Fruit fly (Drosophila melanogaster) whole organism, pupa: ENCODE data around the gene PlexA.

Experiments used
- CG10348 ChIP-seq: fragments of 200-800 bp; sonication (Bioruptor generic); IDR thresholded peaks from 2 replicates; pipeline ENCODE4 v1.3.6; 2022; ENCODE audit warnings: missing biosample characterization, missing genetic modification characterization
- CG12605 ChIP-seq: fragments of 200-800 bp; sonication (Bioruptor generic); IDR thresholded peaks from 2 replicates; pipeline ENCODE4 v1.3.6; 2022; ENCODE audit warnings: missing biosample characterization, missing genetic modification characterization
- CG14655 ChIP-seq: fragments of 200-800 bp; sonication (Bioruptor generic); optimal IDR thresholded peaks from 3 replicates; lab custom pipeline; 2017; ENCODE audit warnings: mild to moderate bottlenecking, missing biosample characterization, missing genetic modification reagents, missing genetic modification characterization
- CG15710 ChIP-seq: fragments of 200-800 bp; sonication (Bioruptor generic); optimal IDR thresholded peaks from 2 replicates; lab custom pipeline; 2018; ENCODE audit warnings: missing biosample characterization, mild to moderate bottlenecking, missing genetic modification characterization, moderate library complexity
- CG32121 ChIP-seq: fragments of 200-800 bp; sonication (Bioruptor generic); IDR thresholded peaks from 2 replicates; pipeline ENCODE4 v1.3.6; 2022; ENCODE audit warnings: missing biosample characterization, missing genetic modification characterization
- CG34367 ChIP-seq: fragments of 200-800 bp; sonication (Bioruptor generic); optimal IDR thresholded peaks from 2 replicates; lab custom pipeline; 2018; ENCODE audit warnings: missing biosample characterization, mild to moderate bottlenecking, missing genetic modification characterization
- CG4496 ChIP-seq: fragments of 200-800 bp; sonication (Bioruptor generic); IDR thresholded peaks from 3 replicates; pipeline ENCODE4 v1.3.6; 2022; ENCODE audit warnings: missing biosample characterization, missing genetic modification characterization
- CG8301 ChIP-seq: fragments of 200-800 bp; sonication (Bioruptor generic); optimal IDR thresholded peaks from 2 replicates; lab custom pipeline; 2018; ENCODE audit warnings: missing biosample characterization, mild to moderate bottlenecking, missing genetic modification characterization
- CG9948 ChIP-seq: fragments of 200-800 bp; sonication (Bioruptor generic); optimal IDR thresholded peaks from 2 replicates; lab custom pipeline; 2018; ENCODE audit warnings: missing biosample characterization, mild to moderate bottlenecking, missing genetic modification characterization, moderate library complexity
- D1 ChIP-seq: fragments of 200-800 bp; sonication (Bioruptor generic); optimal IDR thresholded peaks from 2 replicates; lab custom pipeline; 2018; ENCODE audit warnings: missing biosample characterization, mild to moderate bottlenecking, missing genetic modification characterization, moderate library complexity
- EcR ChIP-seq: fragments of 200-800 bp; sonication (Bioruptor generic); optimal IDR thresholded peaks from 3 replicates; lab custom pipeline; 2019; ENCODE audit warnings: missing biosample characterization, missing genetic modification characterization, mild to moderate bottlenecking, moderate library complexity, missing genetic modification reagents
- fd96Ca ChIP-seq: fragments of 200-800 bp; sonication (Bioruptor generic); IDR thresholded peaks from 3 replicates; pipeline ENCODE4 v1.3.6; 2022; ENCODE audit warnings: missing biosample characterization, missing genetic modification characterization
- gl ChIP-seq: fragments of 200-800 bp; sonication (Bioruptor generic); optimal IDR thresholded peaks from 2 replicates; lab custom pipeline; 2018; ENCODE audit warnings: missing biosample characterization, mild to moderate bottlenecking, missing genetic modification characterization
- rn ChIP-seq: fragments of 200-800 bp; sonication (Bioruptor generic); IDR thresholded peaks from 2 replicates; pipeline ENCODE4 v1.3.6; 2022; ENCODE audit warnings: missing biosample characterization, missing genetic modification characterization

DNA sequence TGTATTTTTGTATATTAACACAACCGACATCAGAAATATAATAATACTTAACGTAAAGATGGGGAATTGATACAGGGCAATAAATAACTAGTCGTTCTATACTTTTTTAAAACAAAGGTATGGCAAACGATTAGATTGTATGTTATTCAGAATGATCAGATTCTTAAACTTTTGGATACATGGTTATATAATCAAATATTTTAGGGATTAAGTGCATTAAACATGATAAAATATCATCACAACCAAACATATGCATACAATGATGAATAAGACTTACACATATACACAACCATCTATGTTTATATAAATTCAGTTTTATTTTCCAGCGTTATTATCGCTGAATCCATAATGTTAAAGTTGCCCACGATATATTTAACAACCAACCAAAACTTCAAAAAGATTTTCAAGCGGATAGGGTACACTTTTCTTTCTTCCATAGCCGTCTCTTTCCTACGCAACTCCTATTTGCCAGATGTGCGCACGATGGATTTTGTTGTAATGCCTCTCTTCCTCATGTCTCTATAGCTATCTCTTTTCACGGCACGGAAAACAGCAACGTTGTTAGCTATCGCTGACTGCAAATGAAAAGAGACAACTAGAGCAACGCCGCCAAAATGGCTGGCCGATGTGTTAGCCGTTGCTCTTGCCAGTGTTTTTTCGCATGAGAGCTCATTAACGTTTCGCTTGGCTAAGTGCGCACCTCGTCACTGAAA is 37.7 kb downstream of the PlexA start, which contains the start of gene toy:
- TF ChIP-seq D1 = peak; percentile 83
- TF ChIP-seq CG10348 (GFP tag; lab: Robert Waterston, UW) = no peak
- no peak for TF ChIP-seq fd96Ca (GFP tag; lab: Robert Waterston, UW)
- TF ChIP-seq CG12605 = no peak
- TF ChIP-seq CG9948 (tag; lab: Kevin White, UChicago) = no peak
- TF ChIP-seq gl (tag; lab: Kevin White, UChicago) = no peak
- no peak for TF ChIP-seq CG32121
- no peak for TF ChIP-seq EcR (GFP tag; lab: Kevin White, UChicago)
- no peak for TF ChIP-seq CG8301
- no peak for TF ChIP-seq CG4496 (GFP tag; lab: Robert Waterston, UW)
- TF ChIP-seq CG15710 = no peak
- TF ChIP-seq CG34367 (tag; lab: Kevin White, UChicago) = no peak
- no peak for TF ChIP-seq CG14655 (GFP tag; lab: Kevin White, UChicago)
- TF ChIP-seq rn (GFP tag; lab: Robert Waterston, UW) = no peak
